Worm (Caenorhabditis elegans): ENCODE data around the gene K12H6.12.

Gene K12H6.12

DNA sequence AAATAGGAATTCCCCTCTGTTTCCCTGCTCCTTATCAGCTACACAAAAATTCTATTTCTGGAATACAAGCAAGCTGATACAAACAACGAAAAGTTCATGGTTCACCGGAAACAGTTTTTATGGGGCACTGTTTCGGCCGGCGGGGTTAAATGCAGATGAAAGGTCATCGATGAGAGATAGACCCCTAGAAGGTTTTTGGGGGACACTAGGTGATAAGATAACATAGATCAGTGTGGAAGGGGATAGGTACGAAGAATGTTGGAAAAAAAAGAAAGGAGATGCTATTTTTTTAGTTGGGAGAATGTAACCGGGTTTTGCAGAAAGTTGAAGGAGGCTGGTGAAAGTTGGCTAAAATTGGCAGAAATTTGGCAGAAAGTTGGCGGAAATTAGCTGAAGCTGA lies 2.4 kb upstream of the K12H6.12 start:
- TF ChIP-seq hlh-30 (tag; optimal IDR thresholded peaks at IDR 0.05; ENCODE audit: insufficient read depth) (no peak), nhr-28 (tag; optimal IDR thresholded peaks at IDR 0.05) (peak; percentile 12), F10B5.3 (tag; optimal IDR thresholded peaks at IDR 0.05) (no peak), mdl-1 (tag; optimal IDR thresholded peaks at IDR 0.05) (no peak), mxl-2 (GFP tag; conservative IDR thresholded peaks at IDR 0.05) (no peak), nhr-48 (tag; optimal IDR thresholded peaks at IDR 0.05) (no peak), lin-1 (GFP tag; IDR thresholded peaks at IDR 0.05) (no peak), unc-130 (GFP tag; optimal IDR thresholded peaks at IDR 0.05) (no peak)

DNA sequence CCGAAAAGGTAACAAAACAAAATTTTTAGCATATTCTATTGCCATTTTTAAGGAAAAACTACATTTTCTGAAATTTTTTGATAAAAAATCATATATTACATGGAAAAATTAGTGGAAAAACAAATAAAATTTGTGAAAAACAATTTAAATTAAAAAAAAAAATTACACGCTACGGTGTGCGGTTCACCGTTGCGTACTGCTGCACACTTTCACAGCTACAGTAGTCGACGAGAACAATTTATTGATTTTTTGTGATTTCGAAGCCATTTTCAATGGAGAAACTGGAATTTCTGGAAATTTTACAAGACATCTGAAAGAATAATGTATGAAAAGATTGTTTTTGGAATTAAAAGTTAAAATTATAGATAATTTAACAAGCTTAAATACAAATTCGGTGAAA lies 7.1 kb downstream of the K12H6.12 start:
- TF ChIP-seq nhr-6 (tag; optimal IDR thresholded peaks at IDR 0.05) (no peak), mdl-1 (tag; optimal IDR thresholded peaks at IDR 0.05) (no peak), R02D3.7 (tag; optimal IDR thresholded peaks at IDR 0.05) (no peak), T26A8.4 (GFP tag; IDR thresholded peaks at IDR 0.05) (no peak), zfp-3 (GFP tag; conservative IDR thresholded peaks at IDR 0.05) (no peak), nhr-77 (tag; optimal IDR thresholded peaks at IDR 0.05) (no peak)

DNA sequence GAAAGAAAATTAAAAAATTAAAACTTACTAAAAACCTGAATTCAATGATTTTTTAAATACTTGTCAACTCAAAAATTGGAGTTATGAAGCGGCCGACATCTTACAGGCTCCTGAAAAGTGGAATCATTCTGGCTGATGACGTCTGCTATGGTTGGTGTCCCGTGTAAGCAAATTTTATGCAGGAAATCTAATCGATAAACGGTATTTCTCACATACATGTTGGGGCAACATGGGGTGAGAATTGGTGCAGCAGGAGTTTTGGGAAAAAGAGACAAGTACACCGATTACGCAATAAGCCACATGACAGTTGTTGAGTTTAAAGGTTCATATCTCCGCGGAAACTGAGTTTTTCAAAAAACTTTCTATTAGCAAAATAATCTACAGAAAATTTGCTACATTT lies 7.5 kb downstream of the K12H6.12 start, which contains the start of gene K12H6.2:
TSS of gene K12H6.2 (minus strand) at position 101 of the 400 bp plus-strand sequence.
- TF ChIP-seq nhr-42 (GFP tag; IDR thresholded peaks at IDR 0.05) = no peak
- no peak for TF ChIP-seq lsy-2 (tag; optimal IDR thresholded peaks at IDR 0.05)
- no peak for TF ChIP-seq mdt-29 (GFP tag; IDR thresholded peaks at IDR 0.05)
- no peak for TF ChIP-seq ztf-7 (tag; optimal IDR thresholded peaks at IDR 0.05)
- no peak for TF ChIP-seq mxl-3 (GFP tag; optimal IDR thresholded peaks at IDR 0.05)
- no peak for TF ChIP-seq aly-2 (tag; optimal IDR thresholded peaks at IDR 0.05)
- no peak for TF ChIP-seq T26A8.4 (GFP tag; IDR thresholded peaks at IDR 0.05)
- no peak for TF ChIP-seq ctbp-1 (GFP tag; IDR thresholded peaks at IDR 0.05)
- TF ChIP-seq lin-13 (GFP tag; optimal IDR thresholded peaks at IDR 0.05) = no peak
- TF ChIP-seq fkh-10 (GFP tag; optimal IDR thresholded peaks at IDR 0.05) = no peak
- TF ChIP-seq unc-62 (GFP tag; optimal IDR thresholded peaks at IDR 0.05 in 1 of 2) = no peak
- TF ChIP-seq unc-62 (tag; optimal IDR thresholded peaks at IDR 0.05) = no peak
- TF ChIP-seq vab-7 (GFP tag; IDR thresholded peaks at IDR 0.05) = no peak
- TF ChIP-seq nhr-11 (tag; optimal IDR thresholded peaks at IDR 0.05) = no peak
- no peak for TF ChIP-seq nhr-111 (GFP tag; optimal IDR thresholded peaks at IDR 0.05)
- no peak for TF ChIP-seq zag-1 (tag; optimal IDR thresholded peaks at IDR 0.05)
- no peak for TF ChIP-seq dmd-8 (GFP tag; IDR thresholded peaks at IDR 0.05)
- TF ChIP-seq cey-2 (tag; optimal IDR thresholded peaks at IDR 0.05; ENCODE audit: borderline replicate concordance, insufficient read depth) = no peak
- TF ChIP-seq ztf-11 (tag; optimal IDR thresholded peaks at IDR 0.05) = no peak
- TF ChIP-seq daf-19 (GFP tag; conservative IDR thresholded peaks at IDR 0.05) = no peak

DNA sequence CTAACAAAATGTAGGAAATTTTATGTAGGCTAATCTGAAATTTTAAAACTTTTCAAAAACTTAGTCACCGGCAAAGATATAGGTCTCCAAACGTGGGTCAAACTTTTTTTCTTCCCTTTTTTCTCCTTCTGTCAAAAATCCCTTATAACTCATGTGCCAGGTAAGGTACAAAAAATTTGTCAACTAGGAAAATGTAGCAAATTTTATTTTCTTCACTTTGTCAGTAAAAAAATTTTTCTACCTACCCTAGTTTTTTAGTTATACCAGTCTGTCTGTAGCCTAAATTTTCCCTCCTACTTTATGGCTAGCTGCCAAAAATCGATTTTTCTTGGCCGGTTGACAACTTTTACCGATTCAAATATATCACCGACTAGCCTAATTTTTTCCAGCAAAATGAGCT lies 8.7 kb downstream of the K12H6.12 start, which contains the start of gene set-13:
TSS of gene set-13 (plus strand) at position 301 of the 400 bp plus-strand sequence.
- TF ChIP-seq jun-1 (tag; optimal IDR thresholded peaks at IDR 0.05) (no peak), egl-27 (tag; optimal IDR thresholded peaks at IDR 0.05) (no peak), ceh-44 (GFP tag; IDR thresholded peaks at IDR 0.05) (no peak), nhr-237 (tag; optimal IDR thresholded peaks at IDR 0.05) (no peak), rbr-2 (tag; optimal IDR thresholded peaks at IDR 0.05) (no peak), nhr-25 (tag; optimal IDR thresholded peaks at IDR 0.05; ENCODE audit: borderline replicate concordance, insufficient read depth) (no peak), aha-1 (tag) (no peak), unc-62 (GFP tag; optimal IDR thresholded peaks at IDR 0.05 in 1 of 2) (no peak), unc-62 (tag; optimal IDR thresholded peaks at IDR 0.05) (no peak), T20F7.1 (GFP tag; optimal IDR thresholded peaks at IDR 0.05) (no peak), nhr-28 (tag; optimal IDR thresholded peaks at IDR 0.05) (no peak), F37D6.2 (tag; optimal IDR thresholded peaks at IDR 0.05) (no peak), attf-4 (tag; optimal IDR thresholded peaks at IDR 0.05) (no peak), lin-1 (GFP tag; IDR thresholded peaks at IDR 0.05) (no peak), snpc-1.2 (GFP tag; IDR thresholded peaks at IDR 0.05) (no peak), set-16 (GFP tag; IDR thresholded peaks at IDR 0.05) (no peak), spr-1 (tag; optimal IDR thresholded peaks at IDR 0.05) (no peak), lin-38 (GFP tag; IDR thresholded peaks at IDR 0.05) (no peak), vab-7 (GFP tag; IDR thresholded peaks at IDR 0.05) (no peak)
